Worm (Caenorhabditis elegans): ENCODE measurements around the gene C48B4.8.

DNA sequence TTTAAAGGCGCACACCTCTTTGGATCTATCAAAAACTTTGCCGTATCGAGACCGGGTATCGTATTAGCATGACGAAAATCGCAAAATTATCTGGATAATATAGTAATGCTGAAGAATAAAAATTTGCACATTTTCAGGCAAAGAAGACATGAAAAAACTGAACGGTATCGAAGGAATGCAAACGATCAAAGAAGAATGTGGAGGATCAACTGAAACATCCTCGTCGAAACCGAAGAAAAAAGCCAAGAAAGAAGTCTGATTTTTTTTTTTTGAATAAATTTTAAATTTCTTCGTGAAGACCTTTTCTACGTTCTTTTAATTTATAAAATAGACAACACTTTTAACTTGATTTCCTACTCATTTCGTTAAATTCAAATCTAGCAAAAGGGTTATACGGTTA, 16.2 kb downstream of the C48B4.8 start, which contains the start of gene ZK1098.12:
- TF ChIP-seq nhr-77 (tag; optimal IDR thresholded peaks at IDR 0.05) (no peak), snpc-4 (tag; optimal IDR thresholded peaks at IDR 0.05) (no peak), elt-1 (tag; optimal IDR thresholded peaks at IDR 0.05) (no peak)
